Fruit fly (Drosophila melanogaster) whole organism, wandering third instar larva: Measurements from ENCODE around the gene Cht6.
A peak's percentile ranks its signal among the peaks of the same experiment; 100 is the strongest.

Source experiments
- Abd-B ChIP-seq: fragments of >200 bp; optimal IDR thresholded peaks from 2 replicates; lab custom pipeline; 2017; ENCODE audit warnings: missing biosample characterization, missing genetic modification characterization
- CG32264 ChIP-seq: fragments of 200-800 bp; sonication (Bioruptor generic); optimal IDR thresholded peaks from 2 replicates; lab custom pipeline; 2016; ENCODE audit warnings: missing biosample characterization, missing genetic modification characterization
- CG9705 ChIP-seq: fragments of 200-800 bp; sonication (Bioruptor generic); optimal IDR thresholded peaks from 2 replicates; lab custom pipeline; 2018; ENCODE audit warnings: missing biosample characterization, mild to moderate bottlenecking, missing genetic modification characterization
- CrebA ChIP-seq: fragments of 200-800 bp; sonication (Bioruptor generic); optimal IDR thresholded peaks from 2 replicates; lab custom pipeline; 2016; ENCODE audit warnings: missing biosample characterization, mild to moderate bottlenecking, missing genetic modification characterization, borderline replicate concordance
- Dfd ChIP-seq: fragments of >200 bp; optimal IDR thresholded peaks from 2 replicates; lab custom pipeline; 2017; ENCODE audit warnings: missing biosample characterization, missing genetic modification characterization
- Dif ChIP-seq: fragments of 200-275, 200-300 bp; sonication (Bioruptor generic); optimal IDR thresholded peaks from 2 replicates; lab custom pipeline; 2018; ENCODE audit warnings: missing biosample characterization, missing genetic modification characterization; ENCODE audit not compliant: partially characterized antibody
- GATAd ChIP-seq: sonication (Bioruptor generic); optimal IDR thresholded peaks from 2 replicates; lab custom pipeline; 2016; ENCODE audit warnings: missing biosample characterization, missing genetic modification characterization
- HLH106 ChIP-seq: fragments of 200-800 bp; optimal IDR thresholded peaks from 3 replicates; lab custom pipeline; 2019; ENCODE audit warnings: missing biosample characterization, mild to moderate bottlenecking, missing genetic modification characterization, moderate library complexity
- Hnf4 ChIP-seq: fragments of 200-800 bp; sonication (Bioruptor generic); optimal IDR thresholded peaks from 2 replicates; lab custom pipeline; 2016; ENCODE audit warnings: missing biosample characterization, mild to moderate bottlenecking, missing genetic modification characterization
- Hr78 ChIP-seq: fragments of >200 bp; optimal IDR thresholded peaks from 2 replicates; lab custom pipeline; 2017; ENCODE audit warnings: missing biosample characterization, missing genetic modification characterization
- Hr83 ChIP-seq: fragments of 200-300 bp; sonication (Bioruptor generic); optimal IDR thresholded peaks from 2 replicates; lab custom pipeline; 2016; ENCODE audit warnings: missing biosample characterization, mild to moderate bottlenecking, missing genetic modification characterization, moderate library complexity; ENCODE audit not compliant: poor library complexity, severe bottlenecking
- Jra ChIP-seq: sonication (Bioruptor generic); optimal IDR thresholded peaks from 2 replicates; lab custom pipeline; 2016; ENCODE audit warnings: missing biosample characterization, missing genetic modification characterization
- Mio ChIP-seq: sonication (Bioruptor generic); optimal IDR thresholded peaks from 2 replicates; lab custom pipeline; 2016; ENCODE audit warnings: missing biosample characterization, missing genetic modification characterization
- Myc ChIP-seq: fragments of >200 bp; optimal IDR thresholded peaks from 2 replicates; lab custom pipeline; 2017
- N ChIP-seq: fragments of >200 bp; optimal IDR thresholded peaks from 2 replicates; lab custom pipeline; 2018; ENCODE audit warnings: missing biosample characterization, missing external identifiers, missing genetic modification characterization
- OdsH ChIP-seq: fragments of 200-800 bp; sonication (Bioruptor generic); optimal IDR thresholded peaks from 2 replicates; lab custom pipeline; 2016; ENCODE audit warnings: missing biosample characterization, mild to moderate bottlenecking, missing genetic modification characterization
- Rel ChIP-seq, 2 experiments: fragments of 200-800 bp; sonication (Bioruptor generic) in 1 of 2; optimal IDR thresholded peaks; 2 replicates in 1 of 2; 3 replicates in 1 of 2; lab custom pipeline; 2016 to 2019; ENCODE audit warnings: mild to moderate bottlenecking in 2 of 2, missing biosample characterization in 2 of 2, missing genetic modification characterization in 2 of 2, moderate library complexity in 1 of 2
- Sp1 ChIP-seq: fragments of 200-800 bp; sonication (Bioruptor generic); optimal IDR thresholded peaks from 3 replicates; lab custom pipeline; 2019; ENCODE audit warnings: missing biosample characterization, mild to moderate bottlenecking, missing genetic modification characterization, moderate library complexity
- Vsx2 ChIP-seq: fragments of 200-300, 225-300 bp; sonication (Bioruptor generic); optimal IDR thresholded peaks from 2 replicates; lab custom pipeline; 2018; ENCODE audit warnings: missing biosample characterization, missing genetic modification characterization; ENCODE audit not compliant: partially characterized antibody
- br ChIP-seq: fragments of 200-800 bp; sonication (Bioruptor generic); optimal IDR thresholded peaks from 2 replicates; lab custom pipeline; 2016; ENCODE audit warnings: missing biosample characterization, missing genetic modification characterization
- brk ChIP-seq: fragments of 200-800 bp; sonication (Bioruptor generic); optimal IDR thresholded peaks from 2 replicates; lab custom pipeline; 2016; ENCODE audit warnings: missing biosample characterization, mild to moderate bottlenecking, missing genetic modification characterization
- dl ChIP-seq, 2 experiments: fragments of 175-275, 200-275 bp in 1 of 2; fragments of 200-275 bp in 1 of 2; sonication (Bioruptor generic); optimal IDR thresholded peaks; lab custom pipeline; 2018; ENCODE audit warnings: mild to moderate bottlenecking in 2 of 2, missing biosample characterization in 2 of 2, missing genetic modification characterization in 2 of 2, moderate library complexity in 2 of 2; ENCODE audit not compliant: partially characterized antibody in 2 of 2, insufficient read depth in 1 of 2
- dmrt93B ChIP-seq: fragments of 200-800 bp; sonication (Bioruptor generic); optimal IDR thresholded peaks from 2 replicates; lab custom pipeline; 2018; ENCODE audit warnings: missing biosample characterization, mild to moderate bottlenecking, missing genetic modification characterization
- dsf ChIP-seq: sonication (Bioruptor generic); optimal IDR thresholded peaks from 2 replicates; lab custom pipeline; 2016; ENCODE audit warnings: missing biosample characterization, missing genetic modification characterization, borderline replicate concordance
- ey ChIP-seq: fragments of 200-800 bp; sonication (Bioruptor generic); optimal IDR thresholded peaks from 2 replicates; lab custom pipeline; 2016; ENCODE audit warnings: missing biosample characterization, missing genetic modification characterization
- foxo ChIP-seq, 2 experiments: fragments of 200-800 bp; sonication (Bioruptor generic); optimal IDR thresholded peaks; 2 replicates in 1 of 2; 3 replicates in 1 of 2; lab custom pipeline; 2016 to 2017; ENCODE audit warnings: missing biosample characterization in 2 of 2, missing genetic modification characterization in 2 of 2
- fru ChIP-seq: fragments of 200-800 bp; sonication (Bioruptor generic); optimal IDR thresholded peaks from 3 replicates; lab custom pipeline; 2016; ENCODE audit warnings: missing biosample characterization, mild to moderate bottlenecking, missing genetic modification characterization
- h ChIP-seq: fragments of 200-800 bp; sonication (Bioruptor generic); optimal IDR thresholded peaks from 3 replicates; lab custom pipeline; 2016; ENCODE audit warnings: missing biosample characterization, mild to moderate bottlenecking, missing genetic modification characterization
- jim ChIP-seq: fragments of 175-275, 200-325 bp; sonication (Bioruptor generic); optimal IDR thresholded peaks from 2 replicates; lab custom pipeline; 2016; ENCODE audit warnings: missing biosample characterization, mild to moderate bottlenecking, missing genetic modification characterization
- lola ChIP-seq: fragments of >200 bp; optimal IDR thresholded peaks from 2 replicates; lab custom pipeline; 2017; ENCODE audit warnings: missing biosample characterization, missing genetic modification characterization
- pan ChIP-seq: fragments of >200 bp; optimal IDR thresholded peaks from 2 replicates; lab custom pipeline; 2017
- psq ChIP-seq: fragments of 200-800 bp; sonication (Bioruptor generic); optimal IDR thresholded peaks from 3 replicates; lab custom pipeline; 2017; ENCODE audit warnings: missing biosample characterization, mild to moderate bottlenecking, missing genetic modification characterization, moderate library complexity
- rgr ChIP-seq: fragments of 200-800 bp; sonication (Bioruptor generic); optimal IDR thresholded peaks from 3 replicates; lab custom pipeline; 2016; ENCODE audit warnings: missing biosample characterization, mild to moderate bottlenecking, missing genetic modification characterization
- sage ChIP-seq: fragments of 200-800 bp; sonication (Bioruptor generic); optimal IDR thresholded peaks from 2 replicates; lab custom pipeline; 2016; ENCODE audit warnings: missing biosample characterization, mild to moderate bottlenecking, missing genetic modification characterization
- sv ChIP-seq: fragments of 200-800 bp; sonication (Bioruptor generic); optimal IDR thresholded peaks from 3 replicates; lab custom pipeline; 2016; ENCODE audit warnings: missing biosample characterization, missing genetic modification characterization
- tai ChIP-seq: sonication (Bioruptor generic); optimal IDR thresholded peaks from 2 replicates; lab custom pipeline; 2016; ENCODE audit warnings: missing biosample characterization, missing genetic modification characterization
- usp ChIP-seq: fragments of >200 bp; optimal IDR thresholded peaks from 2 replicates; lab custom pipeline; 2017; ENCODE audit warnings: missing biosample characterization, missing genetic modification characterization
- woc ChIP-seq: sonication (Bioruptor generic); optimal IDR thresholded peaks from 2 replicates; lab custom pipeline; 2016; ENCODE audit warnings: missing biosample characterization, mild to moderate bottlenecking, missing genetic modification characterization

Cht6 gene

DNA sequence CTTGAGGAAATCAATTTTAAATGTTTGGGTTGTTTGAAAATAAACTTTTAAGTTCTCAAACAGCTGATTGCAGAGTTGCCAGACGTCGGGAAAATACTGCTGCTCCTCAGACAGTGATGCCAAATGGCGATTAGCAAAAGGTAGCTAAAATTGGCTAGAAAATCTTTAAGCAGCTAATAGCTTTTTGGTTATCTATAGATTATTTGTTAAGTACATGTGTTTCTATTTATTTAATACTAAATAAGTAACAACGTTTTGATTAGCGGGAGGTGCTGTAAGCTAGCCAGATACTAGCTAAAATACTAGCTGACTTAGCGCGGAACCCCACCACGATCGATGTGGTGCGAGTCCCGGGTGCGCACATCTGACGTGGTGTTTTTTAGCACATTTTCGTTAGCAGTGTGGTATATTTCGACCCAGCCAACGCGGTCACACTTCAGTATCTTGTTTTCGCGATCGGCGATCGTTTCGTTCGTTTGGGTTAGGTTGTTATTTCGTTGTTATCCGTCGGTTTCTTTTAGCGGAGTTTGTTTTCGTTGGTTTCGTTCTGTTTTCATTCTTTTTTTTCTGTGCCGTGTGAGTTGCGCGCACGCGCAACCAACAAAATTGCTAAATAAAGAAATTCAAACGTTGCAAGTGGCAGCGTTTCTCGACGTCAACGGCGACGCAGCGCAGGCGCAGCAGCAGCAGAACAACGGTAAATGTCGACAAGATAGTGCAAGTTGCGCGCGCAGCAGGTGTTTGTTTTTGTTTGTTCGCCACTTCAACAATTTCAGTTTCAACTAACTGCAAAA, 69.6 kb downstream of the Cht6 start, which contains the start of the genes Naxe and RhoU:
TSS of gene Naxe (minus strand) at position 77 of the 794 bp plus-strand sequence.
TSS of gene RhoU (plus strand) at position 433 of the 794 bp plus-strand sequence.
- TF ChIP-seq sv (GFP tag; lab: Kevin White, UChicago) (peak; percentile 44), foxo (GFP tag; optimal IDR thresholded peaks at IDR 0.05; lab: Kevin White, UChicago) (peak in 1 of 2 experiments; percentile 63), Dif (GFP tag; lab: Kevin White, UChicago) (peak; percentile 18), ey (GFP tag; lab: Kevin White, UChicago) (peak; percentile 24), sage (GFP tag; lab: Kevin White, UChicago) (no peak), fru (GFP tag; lab: Kevin White, UChicago) (peak; percentile 51), br (GFP tag; lab: Kevin White, UChicago) (peak; percentile 0), CG32264 (GFP tag; lab: Kevin White, UChicago) (no peak), brk (no peak), HLH106 (tag; lab: Kevin White, UChicago) (peak; percentile 48), jim (GFP tag; lab: Kevin White, UChicago) (no peak), h (GFP tag; lab: Kevin White, UChicago) (peak; percentile 38), Rel (GFP tag; optimal IDR thresholded peaks at IDR 0.05; lab: Kevin White, UChicago) (no peak), Rel (tag; optimal IDR thresholded peaks at IDR 0.05; lab: Kevin White, UChicago) (peak; percentile 38), woc (GFP tag; lab: Kevin White, UChicago) (peak; percentile 64), CG9705 (peak; percentile 14), dl (GFP tag; optimal IDR thresholded peaks at IDR 0.05; lab: Kevin White, UChicago; ENCODE audit: insufficient read depth in 1 of 2, partially characterized antibody in 2 of 2) (no peak), Sp1 (peak; percentile 35), Myc (lab: Kevin White, UChicago) (peak; percentile 95)
- TF ChIP-seq, all 38 proteins: peak for 13

- no peak for TF ChIP-seq brk
- TF ChIP-seq Hnf4, result peak; percentile 79
- TF ChIP-seq Hr83 (GFP tag; lab: Kevin White, UChicago), result no peak
- TF ChIP-seq sv (GFP tag; lab: Kevin White, UChicago), result peak; percentile 48
- no peak for TF ChIP-seq lola
- no peak for TF ChIP-seq Mio (GFP tag; lab: Kevin White, UChicago)
- peak; percentile 44 for TF ChIP-seq Dif (GFP tag; lab: Kevin White, UChicago)
- peak; percentile 87 for TF ChIP-seq Sp1
- peak; percentile 31 for TF ChIP-seq Rel (GFP tag; optimal IDR thresholded peaks at IDR 0.05; lab: Kevin White, UChicago)
- no peak for TF ChIP-seq Rel (tag; optimal IDR thresholded peaks at IDR 0.05; lab: Kevin White, UChicago)
- TF ChIP-seq Myc (lab: Kevin White, UChicago), result no peak
- TF ChIP-seq jim (GFP tag; lab: Kevin White, UChicago), result no peak
- no peak for TF ChIP-seq usp
- no peak for TF ChIP-seq dsf
- peak; percentile 69 for TF ChIP-seq HLH106 (tag; lab: Kevin White, UChicago)
- TF ChIP-seq pan (lab: Kevin White, UChicago), result no peak
- TF ChIP-seq dmrt93B, result peak; percentile 51
- no peak for TF ChIP-seq dl (GFP tag; optimal IDR thresholded peaks at IDR 0.05; lab: Kevin White, UChicago; ENCODE audit: insufficient read depth in 1 of 2, partially characterized antibody in 2 of 2)
- TF ChIP-seq OdsH (GFP tag; lab: Kevin White, UChicago), result peak; percentile 82
- no peak for TF ChIP-seq GATAd (GFP tag; lab: Kevin White, UChicago)
- peak; percentile 83 for TF ChIP-seq woc (GFP tag; lab: Kevin White, UChicago)
- TF ChIP-seq Jra (GFP tag; lab: Kevin White, UChicago), result peak; percentile 38
- no peak for TF ChIP-seq Abd-B (GFP tag; lab: Kevin White, UChicago)
- peak; percentile 88 for TF ChIP-seq fru (GFP tag; lab: Kevin White, UChicago)
- no peak for TF ChIP-seq Dfd
- TF ChIP-seq N (GFP tag; lab: Kevin White, UChicago), result no peak
- peak; percentile 24 for TF ChIP-seq sage (GFP tag; lab: Kevin White, UChicago)
- TF ChIP-seq CG32264 (GFP tag; lab: Kevin White, UChicago), result peak; percentile 48
- peak; percentile 89 for TF ChIP-seq h (GFP tag; lab: Kevin White, UChicago)
- TF ChIP-seq foxo (GFP tag; optimal IDR thresholded peaks at IDR 0.05; lab: Kevin White, UChicago), result peak in 1 of 2 experiments; percentile 87
- no peak for TF ChIP-seq tai (GFP tag; lab: Kevin White, UChicago)
- TF ChIP-seq Hr78 (GFP tag; lab: Kevin White, UChicago), result no peak
- TF ChIP-seq br (GFP tag; lab: Kevin White, UChicago), result peak; percentile 76
- peak; percentile 38 for TF ChIP-seq CG9705
- TF ChIP-seq psq, result peak; percentile 86
- TF ChIP-seq ey (GFP tag; lab: Kevin White, UChicago), result peak; percentile 81
- TF ChIP-seq Vsx2 (GFP tag; lab: Kevin White, UChicago), result no peak
- peak; percentile 85 for TF ChIP-seq rgr (GFP tag; lab: Kevin White, UChicago)
- TF ChIP-seq CrebA (GFP tag; lab: Kevin White, UChicago), result no peak
- TF ChIP-seq, all 38 proteins: peak for 20
Observed at dm6 chrX:10088023-10088913, 71.6 kb downstream of the Cht6 start.
